Worm (Caenorhabditis elegans) whole organism, L1 larva: ENCODE measurements around the gene Y15E3A.5.

ENCODE experiments used
- irx-1 ChIP-seq: sonication (generic microtip); optimal IDR thresholded peaks from 2 replicates; lab custom pipeline; 2016; ENCODE audit warnings: missing genetic modification characterization, missing compliant biosample characterization
- sup-37 ChIP-seq: fragments of 200-800 bp; sonication (Bioruptor generic); optimal IDR thresholded peaks from 2 replicates; lab custom pipeline; 2018; ENCODE audit warnings: mild to moderate bottlenecking, missing genetic modification characterization, missing compliant biosample characterization
- unc-130 ChIP-seq: fragments of 150-350 bp; optimal IDR thresholded peaks from 2 replicates; lab custom pipeline; 2017; ENCODE audit warnings: missing biosample characterization, missing genetic modification characterization, inconsistent platforms

DNA sequence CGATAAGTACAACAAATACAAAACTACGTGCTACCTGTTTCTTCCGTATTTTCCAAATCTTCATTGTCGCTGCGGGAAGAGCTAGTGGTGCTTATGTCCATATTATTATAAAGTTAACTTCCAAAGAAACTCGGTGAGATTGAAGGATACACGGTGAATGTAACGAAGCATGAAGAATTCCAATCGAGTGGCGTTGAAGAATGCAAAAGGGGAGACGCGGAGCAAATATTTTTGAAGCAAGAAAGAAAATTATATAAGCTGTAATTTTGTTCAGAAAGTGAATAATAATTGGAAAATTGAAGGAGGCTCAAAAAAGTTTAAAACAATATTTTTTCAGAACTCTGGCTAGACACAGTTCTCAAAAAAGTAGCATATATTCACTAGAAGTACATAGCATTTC is 14.6 kb upstream of the Y15E3A.5 start, which contains the start of gene Y15E3A.3:
- TF ChIP-seq sup-37 (no peak), irx-1 (tag; lab: Kevin White, UChicago) (no peak), unc-130 (tag; lab: Kevin White, UChicago) (no peak)
